Worm (Caenorhabditis elegans): Measurements from ENCODE around the gene nhr-237.

The nhr-237 gene

ce11 chrV:1626720-1627119 is at the start of gene nhr-237:
Gene nhr-237, minus strand, starts transcription at chrV:1626820.
- TF ChIP-seq tab-1 (GFP tag; IDR thresholded peaks at IDR 0.05) (no peak), flt-1 (GFP tag; IDR thresholded peaks at IDR 0.05) (no peak), med-1 (GFP tag; optimal IDR thresholded peaks at IDR 0.05; ENCODE audit: insufficient read depth) (no peak), ref-1 (GFP tag; conservative IDR thresholded peaks at IDR 0.05) (no peak), ztf-29 (GFP tag; IDR thresholded peaks at IDR 0.05) (no peak), ztf-23 (GFP tag; IDR thresholded peaks at IDR 0.05) (no peak), cog-1 (tag; optimal IDR thresholded peaks at IDR 0.05) (no peak), klf-2 (GFP tag; conservative IDR thresholded peaks at IDR 0.05) (no peak), T22C8.4 (GFP tag; IDR thresholded peaks at IDR 0.05) (no peak)

ce11 chrV:1668216-1668615 is 41.6 kb upstream of the nhr-237 start, which contains the start of gene irld-42:
Gene irld-42, plus strand, starts transcription at chrV:1668516.
- TF ChIP-seq ref-1 (GFP tag; conservative IDR thresholded peaks at IDR 0.05), result no peak
- TF ChIP-seq cog-1 (tag; optimal IDR thresholded peaks at IDR 0.05), result no peak
- TF ChIP-seq ztf-23 (GFP tag; IDR thresholded peaks at IDR 0.05), result no peak
- no peak for TF ChIP-seq ztf-29 (GFP tag; IDR thresholded peaks at IDR 0.05)
- no peak for TF ChIP-seq T22C8.4 (GFP tag; IDR thresholded peaks at IDR 0.05)
- TF ChIP-seq med-1 (GFP tag; optimal IDR thresholded peaks at IDR 0.05; ENCODE audit: insufficient read depth), result no peak
- no peak for TF ChIP-seq tab-1 (GFP tag; IDR thresholded peaks at IDR 0.05)
- TF ChIP-seq flt-1 (GFP tag; IDR thresholded peaks at IDR 0.05), result no peak
- TF ChIP-seq klf-2 (GFP tag; conservative IDR thresholded peaks at IDR 0.05), result no peak

ce11 chrV:1666904-1667303 is 40.3 kb upstream of the nhr-237 start, which contains the start of gene K04F1.8:
Gene K04F1.8, plus strand, starts transcription at chrV:1667204.
- TF ChIP-seq klf-2 (GFP tag; conservative IDR thresholded peaks at IDR 0.05) (no peak), ztf-29 (GFP tag; IDR thresholded peaks at IDR 0.05) (no peak), flt-1 (GFP tag; IDR thresholded peaks at IDR 0.05) (no peak), tab-1 (GFP tag; IDR thresholded peaks at IDR 0.05) (no peak), ref-1 (GFP tag; conservative IDR thresholded peaks at IDR 0.05) (no peak), ztf-23 (GFP tag; IDR thresholded peaks at IDR 0.05) (no peak), T22C8.4 (GFP tag; IDR thresholded peaks at IDR 0.05) (no peak), med-1 (GFP tag; optimal IDR thresholded peaks at IDR 0.05; ENCODE audit: insufficient read depth) (no peak), cog-1 (tag; optimal IDR thresholded peaks at IDR 0.05) (no peak)

- TF ChIP-seq klf-2 (GFP tag; conservative IDR thresholded peaks at IDR 0.05), result no peak
- no peak for TF ChIP-seq ztf-23 (GFP tag; IDR thresholded peaks at IDR 0.05)
- no peak for TF ChIP-seq ref-1 (GFP tag; conservative IDR thresholded peaks at IDR 0.05)
- TF ChIP-seq med-1 (GFP tag; optimal IDR thresholded peaks at IDR 0.05; ENCODE audit: insufficient read depth), result no peak
- no peak for TF ChIP-seq T22C8.4 (GFP tag; IDR thresholded peaks at IDR 0.05)
- no peak for TF ChIP-seq flt-1 (GFP tag; IDR thresholded peaks at IDR 0.05)
- no peak for TF ChIP-seq ztf-29 (GFP tag; IDR thresholded peaks at IDR 0.05)
- no peak for TF ChIP-seq tab-1 (GFP tag; IDR thresholded peaks at IDR 0.05)
- TF ChIP-seq cog-1 (tag; optimal IDR thresholded peaks at IDR 0.05), result no peak
Measured at ce11 chrV:1664921-1665320, 38.3 kb upstream of the nhr-237 start, which contains the start of gene K04F1.9. Gene K04F1.9, plus strand, starts transcription at chrV:1665221.

- no peak for TF ChIP-seq klf-2 (GFP tag; conservative IDR thresholded peaks at IDR 0.05)
Measured at ce11 chrV:1662270-1662669, 35.6 kb upstream of the nhr-237 start, which contains the start of gene irld-40. Gene irld-40, plus strand, starts transcription at chrV:1662570.

ce11 chrV:1654845-1655244 is 28.2 kb upstream of the nhr-237 start, which contains the start of gene irld-11:
Gene irld-11, plus strand, starts transcription at chrV:1655145.
- TF ChIP-seq ztf-23 (GFP tag; IDR thresholded peaks at IDR 0.05) (no peak), cog-1 (tag; optimal IDR thresholded peaks at IDR 0.05) (no peak), ztf-29 (GFP tag; IDR thresholded peaks at IDR 0.05) (no peak), med-1 (GFP tag; optimal IDR thresholded peaks at IDR 0.05; ENCODE audit: insufficient read depth) (no peak), klf-2 (GFP tag; conservative IDR thresholded peaks at IDR 0.05) (no peak), T22C8.4 (GFP tag; IDR thresholded peaks at IDR 0.05) (no peak), flt-1 (GFP tag; IDR thresholded peaks at IDR 0.05) (no peak), ref-1 (GFP tag; conservative IDR thresholded peaks at IDR 0.05) (no peak), tab-1 (GFP tag; IDR thresholded peaks at IDR 0.05) (no peak)

ce11 chrV:1651045-1651444 is 24.4 kb upstream of the nhr-237 start, which contains the start of gene irld-44:
Gene irld-44, plus strand, starts transcription at chrV:1651345.
- TF ChIP-seq T22C8.4 (GFP tag; IDR thresholded peaks at IDR 0.05) (no peak), cog-1 (tag; optimal IDR thresholded peaks at IDR 0.05) (no peak), tab-1 (GFP tag; IDR thresholded peaks at IDR 0.05) (no peak), med-1 (GFP tag; optimal IDR thresholded peaks at IDR 0.05; ENCODE audit: insufficient read depth) (no peak), ztf-23 (GFP tag; IDR thresholded peaks at IDR 0.05) (no peak)

ce11 chrV:1648000-1648399 is 21.4 kb upstream of the nhr-237 start, which contains the start of gene irld-45:
Gene irld-45, plus strand, starts transcription at chrV:1648300.
- no peak for TF ChIP-seq tab-1 (GFP tag; IDR thresholded peaks at IDR 0.05)
- TF ChIP-seq ref-1 (GFP tag; conservative IDR thresholded peaks at IDR 0.05), result no peak
- no peak for TF ChIP-seq T22C8.4 (GFP tag; IDR thresholded peaks at IDR 0.05)
- TF ChIP-seq ztf-29 (GFP tag; IDR thresholded peaks at IDR 0.05), result no peak
- no peak for TF ChIP-seq flt-1 (GFP tag; IDR thresholded peaks at IDR 0.05)
- TF ChIP-seq klf-2 (GFP tag; conservative IDR thresholded peaks at IDR 0.05), result no peak

- TF ChIP-seq klf-2 (GFP tag; conservative IDR thresholded peaks at IDR 0.05) (no peak), T22C8.4 (GFP tag; IDR thresholded peaks at IDR 0.05) (no peak), ztf-23 (GFP tag; IDR thresholded peaks at IDR 0.05) (no peak), ztf-29 (GFP tag; IDR thresholded peaks at IDR 0.05) (no peak), ref-1 (GFP tag; conservative IDR thresholded peaks at IDR 0.05) (no peak), med-1 (GFP tag; optimal IDR thresholded peaks at IDR 0.05; ENCODE audit: insufficient read depth) (no peak), tab-1 (GFP tag; IDR thresholded peaks at IDR 0.05) (no peak), cog-1 (tag; optimal IDR thresholded peaks at IDR 0.05) (no peak), flt-1 (GFP tag; IDR thresholded peaks at IDR 0.05) (no peak)
Measured at ce11 chrV:1643886-1644285, 17.3 kb upstream of the nhr-237 start, which contains the start of gene alh-2. Gene alh-2, plus strand, starts transcription at chrV:1644169.

- no peak for TF ChIP-seq cog-1 (tag; optimal IDR thresholded peaks at IDR 0.05)
- no peak for TF ChIP-seq flt-1 (GFP tag; IDR thresholded peaks at IDR 0.05)
- no peak for TF ChIP-seq tab-1 (GFP tag; IDR thresholded peaks at IDR 0.05)
- TF ChIP-seq ztf-23 (GFP tag; IDR thresholded peaks at IDR 0.05), result no peak
- no peak for TF ChIP-seq med-1 (GFP tag; optimal IDR thresholded peaks at IDR 0.05; ENCODE audit: insufficient read depth)
- no peak for TF ChIP-seq ref-1 (GFP tag; conservative IDR thresholded peaks at IDR 0.05)
- TF ChIP-seq T22C8.4 (GFP tag; IDR thresholded peaks at IDR 0.05), result no peak
Measured at ce11 chrV:1642768-1643167, 16.1 kb upstream of the nhr-237 start.
